Worm (Caenorhabditis elegans) whole organism, late embryonic: Measurements from ENCODE around the gene T09F3.5.

Experiments
- C08G9.2 ChIP-seq: sonication (generic microtip); optimal IDR thresholded peaks from 2 replicates; lab custom pipeline; 2016; ENCODE audit warnings: mild to moderate bottlenecking, missing genetic modification characterization, moderate library complexity, missing compliant biosample characterization
- C38D4.7 ChIP-seq: fragments of 200-800 bp; sonication (Bioruptor generic); optimal IDR thresholded peaks from 2 replicates; lab custom pipeline; 2018; ENCODE audit warnings: mild to moderate bottlenecking, missing genetic modification characterization, moderate library complexity, missing compliant biosample characterization
- F13H6.1 ChIP-seq: sonication (generic microtip); optimal IDR thresholded peaks from 2 replicates; lab custom pipeline; 2016; ENCODE audit warnings: missing genetic modification characterization, missing compliant biosample characterization
- K02D7.2 ChIP-seq: sonication (generic microtip); optimal IDR thresholded peaks from 2 replicates; lab custom pipeline; 2017; ENCODE audit warnings: mild to moderate bottlenecking, missing genetic modification characterization, missing compliant biosample characterization
- Y22D7AL.16 ChIP-seq: sonication (generic microtip); optimal IDR thresholded peaks from 2 replicates; lab custom pipeline; 2016; ENCODE audit warnings: missing genetic modification characterization, missing compliant biosample characterization
- ahr-1 ChIP-seq: sonication (generic microtip); optimal IDR thresholded peaks from 2 replicates; lab custom pipeline; 2016; ENCODE audit warnings: missing genetic modification characterization, missing compliant biosample characterization
- ceh-14 ChIP-seq: sonication (generic microtip); optimal IDR thresholded peaks from 2 replicates; lab custom pipeline; 2016; ENCODE audit warnings: missing genotype, missing genetic modification characterization, missing compliant biosample characterization
- ceh-18 ChIP-seq: sonication (generic microtip); optimal IDR thresholded peaks from 2 replicates; lab custom pipeline; 2016; ENCODE audit warnings: missing genetic modification characterization, missing compliant biosample characterization
- ceh-2 ChIP-seq: sonication (generic microtip); optimal IDR thresholded peaks from 2 replicates; lab custom pipeline; 2016; ENCODE audit warnings: missing genotype, missing genetic modification characterization, missing compliant biosample characterization
- ceh-22 ChIP-seq: sonication (generic microtip); optimal IDR thresholded peaks from 2 replicates; lab custom pipeline; 2017; ENCODE audit warnings: missing biosample characterization, missing genetic modification characterization
- ceh-30 ChIP-seq: fragments of 150-350 bp; optimal IDR thresholded peaks from 2 replicates; lab custom pipeline; 2014; ENCODE audit warnings: missing biosample characterization, missing genetic modification characterization
- ceh-31 ChIP-seq: sonication (generic microtip); optimal IDR thresholded peaks from 2 replicates; lab custom pipeline; 2016; ENCODE audit warnings: missing genetic modification characterization, missing compliant biosample characterization
- ceh-48 ChIP-seq: sonication (generic microtip); optimal IDR thresholded peaks from 2 replicates; lab custom pipeline; 2016; ENCODE audit warnings: missing genetic modification characterization, inconsistent platforms, missing compliant biosample characterization
- ceh-9 ChIP-seq: sonication (generic microtip); optimal IDR thresholded peaks from 2 replicates; lab custom pipeline; 2016; ENCODE audit warnings: mild to moderate bottlenecking, missing genetic modification characterization, inconsistent platforms, missing compliant biosample characterization
- che-1 ChIP-seq: sonication (generic microtip); optimal IDR thresholded peaks from 2 replicates; lab custom pipeline; 2016; ENCODE audit warnings: mild to moderate bottlenecking, missing genetic modification characterization, missing compliant biosample characterization
- dmd-4 ChIP-seq: sonication (generic microtip); optimal IDR thresholded peaks from 2 replicates; lab custom pipeline; 2016; ENCODE audit warnings: borderline replicate concordance, missing genetic modification characterization, missing compliant biosample characterization
- elt-4 ChIP-seq: sonication (generic microtip); optimal IDR thresholded peaks from 2 replicates; lab custom pipeline; 2016; ENCODE audit warnings: missing genetic modification characterization, missing compliant biosample characterization
- ets-4 ChIP-seq: sonication (generic microtip); optimal IDR thresholded peaks from 2 replicates; lab custom pipeline; 2016; ENCODE audit warnings: missing genetic modification characterization, missing compliant biosample characterization
- fkh-10 ChIP-seq: fragments of 150-350 bp; optimal IDR thresholded peaks from 2 replicates; lab custom pipeline; 2014; ENCODE audit warnings: missing biosample characterization, missing genetic modification reagents, missing genetic modification characterization
- fkh-6 ChIP-seq: sonication (generic microtip); optimal IDR thresholded peaks from 2 replicates; lab custom pipeline; 2016; ENCODE audit warnings: missing genetic modification characterization, missing compliant biosample characterization
- gmeb-2 ChIP-seq: sonication (generic microtip); optimal IDR thresholded peaks from 2 replicates; lab custom pipeline; 2016; ENCODE audit warnings: missing genetic modification characterization, inconsistent platforms, missing compliant biosample characterization
- hlh-13 ChIP-seq: fragments of 200-800 bp; sonication (Bioruptor generic); optimal IDR thresholded peaks from 2 replicates; lab custom pipeline; 2018; ENCODE audit warnings: mild to moderate bottlenecking, missing genetic modification characterization, missing compliant biosample characterization
- hlh-15 ChIP-seq: sonication (generic microtip); optimal IDR thresholded peaks from 2 replicates; lab custom pipeline; 2016; ENCODE audit warnings: missing genetic modification characterization, missing compliant biosample characterization
- lin-11 ChIP-seq: fragments of 200-800 bp; sonication (Bioruptor generic); optimal IDR thresholded peaks from 2 replicates; lab custom pipeline; 2018; ENCODE audit warnings: mild to moderate bottlenecking, missing genetic modification characterization, missing compliant biosample characterization
- madf-2 ChIP-seq: sonication (generic microtip); optimal IDR thresholded peaks from 2 replicates; lab custom pipeline; 2017; ENCODE audit warnings: missing genetic modification characterization, missing compliant biosample characterization
- nfya-1 ChIP-seq: sonication (generic microtip); optimal IDR thresholded peaks from 2 replicates; lab custom pipeline; 2017; ENCODE audit warnings: missing genetic modification characterization, mild to moderate bottlenecking, missing compliant biosample characterization, antibody characterized with exemption, moderate library complexity
- nhr-232 ChIP-seq: sonication (generic microtip); optimal IDR thresholded peaks from 2 replicates; lab custom pipeline; 2016; ENCODE audit warnings: missing genetic modification characterization, missing compliant biosample characterization
- npax-4 ChIP-seq: sonication (generic microtip); optimal IDR thresholded peaks from 2 replicates; lab custom pipeline; 2016; ENCODE audit warnings: missing genetic modification characterization, missing compliant biosample characterization
- odd-2 ChIP-seq: sonication (generic microtip); optimal IDR thresholded peaks from 2 replicates; lab custom pipeline; 2017; ENCODE audit warnings: antibody characterized with exemption, mild to moderate bottlenecking, missing genetic modification characterization, missing compliant biosample characterization
- pax-1 ChIP-seq: fragments of 150-350 bp; optimal IDR thresholded peaks from 2 replicates; lab custom pipeline; 2014; ENCODE audit warnings: missing biosample characterization, missing genetic modification characterization
- pha-2 ChIP-seq: sonication (generic microtip); optimal IDR thresholded peaks from 2 replicates; lab custom pipeline; 2017; ENCODE audit warnings: mild to moderate bottlenecking, missing genetic modification characterization, missing compliant biosample characterization
- ref-2 ChIP-seq: sonication (generic microtip); optimal IDR thresholded peaks from 2 replicates; lab custom pipeline; 2016; ENCODE audit warnings: missing genetic modification characterization, missing compliant biosample characterization
- sdc-2 ChIP-seq: sonication (generic microtip); optimal IDR thresholded peaks from 2 replicates; lab custom pipeline; 2016; ENCODE audit warnings: missing genotype, missing genetic modification characterization, missing compliant biosample characterization
- sox-2 ChIP-seq: fragments of 200-800 bp; sonication (Bioruptor generic); IDR thresholded peaks from 2 replicates; pipeline ENCODE4 v1.3.6; 2022; ENCODE audit warnings: missing genetic modification reagents, missing genetic modification characterization, missing compliant biosample characterization
- tbx-2 ChIP-seq: sonication (generic microtip); optimal IDR thresholded peaks from 2 replicates; lab custom pipeline; 2016; ENCODE audit warnings: missing genetic modification characterization, missing compliant biosample characterization
- tbx-7 ChIP-seq: sonication (generic microtip); optimal IDR thresholded peaks from 2 replicates; lab custom pipeline; 2016; ENCODE audit warnings: missing genotype, missing genetic modification characterization, missing compliant biosample characterization
- ttx-3 ChIP-seq: sonication (generic microtip); optimal IDR thresholded peaks from 2 replicates; lab custom pipeline; 2016; ENCODE audit warnings: missing genetic modification reagents, missing genetic modification characterization, missing compliant biosample characterization
- unc-3 ChIP-seq, 2 experiments: fragments of 200-800 bp in 1 of 2; sonication (Bioruptor generic) in 1 of 2; sonication (generic microtip) in 1 of 2; conservative IDR thresholded peaks in 1 of 2; optimal IDR thresholded peaks in 1 of 2; 2 replicates each; pipeline versions ENCODE4 v1.3.6 to Lab custom; 2016 to 2022; ENCODE audit warnings: missing compliant biosample characterization in 2 of 2, missing genetic modification characterization in 2 of 2, missing genetic modification reagents in 1 of 2
- unc-42 ChIP-seq: sonication (generic microtip); optimal IDR thresholded peaks from 2 replicates; lab custom pipeline; 2016; ENCODE audit warnings: missing genotype, missing genetic modification characterization, missing compliant biosample characterization
- unc-55 ChIP-seq: sonication (generic microtip); optimal IDR thresholded peaks from 2 replicates; lab custom pipeline; 2017; ENCODE audit warnings: missing biosample characterization, missing genetic modification reagents, missing genetic modification characterization
- unc-86 ChIP-seq: sonication (generic microtip); optimal IDR thresholded peaks from 2 replicates; lab custom pipeline; 2016; ENCODE audit warnings: missing genetic modification characterization, missing compliant biosample characterization
- zip-5 ChIP-seq: sonication (generic microtip); optimal IDR thresholded peaks from 2 replicates; lab custom pipeline; 2016; ENCODE audit warnings: missing genetic modification characterization, missing compliant biosample characterization
- ztf-16 ChIP-seq: sonication (generic microtip); optimal IDR thresholded peaks from 2 replicates; lab custom pipeline; 2017; ENCODE audit warnings: missing genetic modification characterization, missing compliant biosample characterization

T09F3.5 gene

DNA sequence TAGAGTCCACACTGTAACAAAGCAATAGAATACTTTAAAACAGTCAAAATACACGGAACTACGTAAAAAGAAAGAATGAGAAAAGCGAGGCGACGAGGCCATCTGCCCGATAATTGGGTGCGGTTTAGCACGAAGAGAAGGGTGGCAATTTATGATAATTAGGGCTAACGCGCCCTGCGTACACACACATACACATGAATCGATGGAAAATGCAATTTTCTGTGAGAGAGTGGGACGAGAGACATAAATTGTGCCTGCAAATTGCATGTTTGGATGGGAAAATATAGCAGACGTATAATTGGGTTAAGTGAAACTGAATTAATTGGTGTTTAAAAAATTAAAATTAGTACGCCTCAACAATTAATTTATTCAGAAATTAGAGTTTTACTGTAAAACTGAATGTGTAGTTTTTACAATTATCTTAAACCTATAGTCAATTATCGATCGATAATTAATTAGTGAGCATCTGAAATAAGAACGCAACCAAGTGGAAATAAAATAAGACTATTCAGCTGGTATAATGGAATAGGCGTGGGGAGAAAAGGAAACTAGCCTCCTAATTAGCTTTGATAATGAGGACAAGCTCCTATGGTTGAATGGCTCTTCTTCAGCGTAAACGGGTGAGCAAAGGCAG, 23.0 kb upstream of the T09F3.5 start:
- TF ChIP-seq unc-42 = peak; percentile 99
- peak; percentile 37 for TF ChIP-seq tbx-2
- TF ChIP-seq ceh-14 = peak; percentile 64
- TF ChIP-seq nfya-1 (tag; lab: Kevin White, UChicago) = peak; percentile 20
- TF ChIP-seq unc-3 (GFP tag; conservative IDR thresholded peaks at IDR 0.05; lab: Robert Waterston, UW) = no peak
- no peak for TF ChIP-seq unc-3 (tag; optimal IDR thresholded peaks at IDR 0.05; lab: Kevin White, UChicago)
- no peak for TF ChIP-seq C38D4.7 (GFP tag; lab: Kevin White, UChicago)
- TF ChIP-seq ttx-3 (tag; lab: Kevin White, UChicago) = peak; percentile 66
- TF ChIP-seq ceh-31 = peak; percentile 84
- TF ChIP-seq, all 69 proteins: peak for 6

DNA sequence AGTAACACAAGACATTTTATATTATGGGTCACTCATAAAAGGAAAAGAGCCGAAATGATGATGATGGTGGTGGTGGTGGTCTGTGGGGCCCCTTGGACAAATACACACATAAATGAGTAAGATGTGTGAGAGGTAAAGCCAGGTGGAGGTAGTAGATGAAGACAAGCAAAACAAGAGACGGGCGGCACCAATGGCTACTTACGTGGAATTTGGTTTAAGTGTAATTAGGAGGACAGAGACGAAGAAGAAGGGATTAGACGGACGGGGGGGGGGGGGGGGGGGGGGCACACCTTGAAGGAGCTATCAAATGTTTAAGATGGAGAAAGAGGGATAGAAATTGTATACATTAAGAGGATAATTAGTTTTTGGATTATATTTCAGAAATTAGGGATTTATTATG, 21.9 kb upstream of the T09F3.5 start:
- TF ChIP-seq ahr-1 = no peak
- no peak for TF ChIP-seq ztf-16 (tag; lab: Kevin White, UChicago)
- TF ChIP-seq sdc-2 (tag; lab: Kevin White, UChicago) = no peak
- TF ChIP-seq lin-11 (tag; lab: Kevin White, UChicago) = no peak
- no peak for TF ChIP-seq ceh-30 (tag; lab: Kevin White, UChicago)
- TF ChIP-seq odd-2 (tag; lab: Kevin White, UChicago) = no peak
- TF ChIP-seq sox-2 (GFP tag; lab: Robert Waterston, UW) = no peak
- TF ChIP-seq ceh-18 (tag; lab: Kevin White, UChicago) = no peak
- TF ChIP-seq tbx-2 = no peak
- TF ChIP-seq F13H6.1 (tag; lab: Kevin White, UChicago) = no peak
- TF ChIP-seq K02D7.2 = no peak
- no peak for TF ChIP-seq ceh-2
- TF ChIP-seq, all 69 proteins: peak for 0

DNA sequence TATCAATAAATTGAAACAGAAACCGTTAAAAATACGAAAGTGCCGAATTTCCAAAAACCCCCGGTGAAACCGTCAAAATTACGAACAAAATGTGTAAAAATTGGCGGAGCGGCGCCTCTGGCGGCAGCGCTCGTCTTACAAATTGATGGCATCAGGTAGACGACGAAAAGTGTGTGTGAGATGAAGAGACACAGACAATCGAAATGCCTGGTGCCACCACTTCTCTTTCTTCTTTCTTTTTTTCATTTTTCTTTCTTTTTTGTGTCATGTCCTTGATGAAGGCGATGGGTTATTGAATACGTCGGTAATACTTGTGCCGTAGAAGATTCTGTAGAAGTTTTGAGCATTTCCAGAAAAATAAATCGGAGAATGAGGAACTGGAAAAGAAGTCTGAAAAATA, 18.8 kb upstream of the T09F3.5 start:
- TF ChIP-seq elt-4 (tag; lab: Kevin White, UChicago) (no peak), odd-2 (tag; lab: Kevin White, UChicago) (no peak), F13H6.1 (tag; lab: Kevin White, UChicago) (no peak), ceh-22 (tag; lab: Kevin White, UChicago) (no peak), unc-86 (tag; lab: Kevin White, UChicago) (no peak), ttx-3 (tag; lab: Kevin White, UChicago) (no peak), ceh-31 (no peak)

DNA sequence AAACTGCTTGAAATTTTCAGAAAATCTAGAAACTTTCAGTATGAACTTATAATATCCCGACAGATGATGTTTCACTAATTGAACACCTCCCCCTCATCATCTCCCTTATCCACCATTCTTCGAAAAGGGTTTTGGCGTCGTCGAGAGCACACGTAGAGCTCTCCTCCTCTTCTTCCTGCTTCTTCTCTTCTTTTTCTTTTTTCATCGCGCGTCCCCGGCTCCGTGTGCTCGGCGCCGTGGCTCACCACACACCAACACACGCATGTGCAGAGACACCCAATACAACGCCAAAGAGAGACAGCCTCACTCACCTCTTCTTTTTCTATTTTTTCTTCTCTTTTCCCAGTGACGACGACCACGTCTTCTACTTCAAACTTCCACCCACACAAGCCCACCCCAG, 17.1 kb upstream of the T09F3.5 start:
- TF ChIP-seq hlh-15 (tag; lab: Kevin White, UChicago) (no peak), zip-5 (tag; lab: Kevin White, UChicago) (no peak), npax-4 (tag; lab: Kevin White, UChicago) (no peak), pax-1 (tag; lab: Kevin White, UChicago) (no peak), fkh-10 (no peak), gmeb-2 (tag; lab: Kevin White, UChicago) (no peak), ceh-48 (tag; lab: Kevin White, UChicago) (no peak), unc-86 (tag; lab: Kevin White, UChicago) (no peak), ceh-31 (no peak), dmd-4 (no peak)

DNA sequence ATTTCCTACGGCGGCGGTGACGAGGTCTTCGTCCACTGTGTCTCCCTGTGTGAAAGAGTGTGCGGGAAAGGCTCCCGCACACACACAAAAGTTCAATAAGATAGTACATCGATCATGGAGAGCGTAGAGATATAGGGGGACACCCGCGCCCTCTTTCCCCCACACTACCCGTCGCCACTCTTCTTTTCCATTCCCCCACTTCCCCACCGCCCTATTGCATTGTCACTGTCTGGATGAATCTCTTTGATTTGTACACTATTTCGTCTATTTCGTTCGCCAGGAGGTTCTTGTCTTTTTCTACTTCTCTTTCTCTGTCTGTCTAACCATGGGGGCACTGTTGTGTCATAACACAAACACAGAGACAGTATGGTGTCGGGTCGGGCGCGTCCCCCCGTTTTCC, 14.4 kb upstream of the T09F3.5 start:
- peak; percentile 11 for TF ChIP-seq ets-4 (tag; lab: Kevin White, UChicago)
- TF ChIP-seq lin-11 (tag; lab: Kevin White, UChicago) = no peak
- TF ChIP-seq ceh-9 (tag; lab: Kevin White, UChicago) = no peak
- TF ChIP-seq tbx-2 = peak; percentile 41
- TF ChIP-seq ceh-2 = peak; percentile 28
- TF ChIP-seq pha-2 (tag; lab: Kevin White, UChicago) = no peak
- no peak for TF ChIP-seq tbx-7 (tag; lab: Kevin White, UChicago)
- TF ChIP-seq ahr-1 = no peak
- TF ChIP-seq hlh-15 (tag; lab: Kevin White, UChicago) = no peak
- no peak for TF ChIP-seq C08G9.2 (tag; lab: Kevin White, UChicago)
- TF ChIP-seq ttx-3 (tag; lab: Kevin White, UChicago) = no peak
- no peak for TF ChIP-seq elt-4 (tag; lab: Kevin White, UChicago)
- no peak for TF ChIP-seq nhr-232 (tag; lab: Kevin White, UChicago)
- no peak for TF ChIP-seq Y22D7AL.16 (tag; lab: Kevin White, UChicago)
- TF ChIP-seq fkh-6 (tag; lab: Kevin White, UChicago) = no peak
- peak; percentile 71 for TF ChIP-seq nfya-1 (tag; lab: Kevin White, UChicago)
- TF ChIP-seq unc-55 (GFP tag; lab: Kevin White, UChicago) = peak; percentile 62
- peak; percentile 8 for TF ChIP-seq ref-2
- no peak for TF ChIP-seq hlh-13 (GFP tag; lab: Kevin White, UChicago)
- no peak for TF ChIP-seq che-1
- peak; percentile 3 for TF ChIP-seq madf-2
- peak; percentile 6 for TF ChIP-seq ztf-16 (tag; lab: Kevin White, UChicago)
- peak; percentile 24 for TF ChIP-seq F13H6.1 (tag; lab: Kevin White, UChicago)
- TF ChIP-seq ceh-22 (tag; lab: Kevin White, UChicago) = no peak
- peak; percentile 33 for TF ChIP-seq ceh-31
